Worm (Caenorhabditis elegans) whole organism, midembryonic: ENCODE results near the gene AH6.3.

Experiments
- flt-1 ChIP-seq: fragments of 200-800 bp; sonication (Bioruptor generic); IDR thresholded peaks from 2 replicates; pipeline ENCODE4 v1.3.6; 2022; ENCODE audit warnings: missing genetic modification characterization, missing compliant biosample characterization
- ztf-23 ChIP-seq: fragments of 200-800 bp; sonication (Bioruptor generic); IDR thresholded peaks from 2 replicates; pipeline ENCODE4 v1.3.6; 2022; ENCODE audit warnings: missing genetic modification reagents, missing genetic modification characterization, missing compliant biosample characterization

DNA sequence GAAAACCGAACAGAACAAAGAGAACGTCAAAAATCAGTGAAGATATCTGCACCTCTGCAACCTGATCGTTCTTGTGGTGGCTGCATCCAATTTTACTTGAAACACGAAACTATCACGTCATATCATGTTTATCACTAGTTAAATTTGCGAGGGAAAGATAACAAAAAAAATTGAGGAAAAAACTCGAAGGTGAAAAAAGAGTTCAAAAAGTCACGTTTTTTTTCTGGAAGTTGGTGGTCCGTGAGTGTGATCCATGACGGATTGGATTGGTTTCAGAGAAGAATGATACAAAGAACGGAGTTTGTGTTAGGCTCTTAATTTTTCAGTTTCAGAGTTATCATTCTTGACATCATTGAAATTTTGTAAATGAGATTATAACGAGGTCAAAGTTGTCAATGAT, 36.3 kb upstream of the AH6.3 start:
- no peak for TF ChIP-seq flt-1
- TF ChIP-seq ztf-23 (GFP tag; lab: Robert Waterston, UW), result no peak
